Worm (Caenorhabditis elegans) whole organism, late embryonic: ENCODE results near the gene T08G3.6.

Source experiments
- C38D4.7 ChIP-seq: fragments of 200-800 bp; sonication (Bioruptor generic); optimal IDR thresholded peaks from 2 replicates; lab custom pipeline; 2018; ENCODE audit warnings: mild to moderate bottlenecking, missing genetic modification characterization, moderate library complexity, missing compliant biosample characterization
- F13H6.1 ChIP-seq: sonication (generic microtip); optimal IDR thresholded peaks from 2 replicates; lab custom pipeline; 2016; ENCODE audit warnings: missing genetic modification characterization, missing compliant biosample characterization
- K02D7.2 ChIP-seq: sonication (generic microtip); optimal IDR thresholded peaks from 2 replicates; lab custom pipeline; 2017; ENCODE audit warnings: mild to moderate bottlenecking, missing genetic modification characterization, missing compliant biosample characterization
- T23F11.4 ChIP-seq: fragments of 200-800 bp; sonication (Bioruptor generic); optimal IDR thresholded peaks from 2 replicates; lab custom pipeline; 2018; ENCODE audit warnings: mild to moderate bottlenecking, missing genetic modification characterization, missing compliant biosample characterization
- Y22D7AL.16 ChIP-seq: sonication (generic microtip); optimal IDR thresholded peaks from 2 replicates; lab custom pipeline; 2016; ENCODE audit warnings: missing genetic modification characterization, missing compliant biosample characterization
- ahr-1 ChIP-seq: sonication (generic microtip); optimal IDR thresholded peaks from 2 replicates; lab custom pipeline; 2016; ENCODE audit warnings: missing genetic modification characterization, missing compliant biosample characterization
- ama-1 ChIP-seq: fragments of 150-350 bp; optimal IDR thresholded peaks from 2 replicates; lab custom pipeline; 2014
- ceh-14 ChIP-seq: sonication (generic microtip); optimal IDR thresholded peaks from 2 replicates; lab custom pipeline; 2016; ENCODE audit warnings: missing genotype, missing genetic modification characterization, missing compliant biosample characterization
- ceh-18 ChIP-seq: sonication (generic microtip); optimal IDR thresholded peaks from 2 replicates; lab custom pipeline; 2016; ENCODE audit warnings: missing genetic modification characterization, missing compliant biosample characterization
- ceh-2 ChIP-seq: sonication (generic microtip); optimal IDR thresholded peaks from 2 replicates; lab custom pipeline; 2016; ENCODE audit warnings: missing genotype, missing genetic modification characterization, missing compliant biosample characterization
- ceh-24 ChIP-seq: sonication (generic microtip); optimal IDR thresholded peaks from 2 replicates; lab custom pipeline; 2016; ENCODE audit warnings: mild to moderate bottlenecking, missing genetic modification characterization, missing compliant biosample characterization
- ceh-34 ChIP-seq: sonication (generic microtip); optimal IDR thresholded peaks from 2 replicates; lab custom pipeline; 2016; ENCODE audit warnings: mild to moderate bottlenecking, missing genetic modification characterization, missing compliant biosample characterization
- ceh-45 ChIP-seq: fragments of 200-800 bp; sonication (Bioruptor generic); IDR thresholded peaks from 2 replicates; pipeline ENCODE4 v1.3.6; 2022; ENCODE audit warnings: missing genetic modification reagents, missing genetic modification characterization, missing compliant biosample characterization
- ceh-48 ChIP-seq: sonication (generic microtip); optimal IDR thresholded peaks from 2 replicates; lab custom pipeline; 2016; ENCODE audit warnings: missing genetic modification characterization, inconsistent platforms, missing compliant biosample characterization
- ceh-6 ChIP-seq: fragments of 200-800 bp; sonication (Bioruptor generic); optimal IDR thresholded peaks from 2 replicates; lab custom pipeline; 2018; ENCODE audit warnings: mild to moderate bottlenecking, missing genetic modification characterization, missing compliant biosample characterization
- dmd-4 ChIP-seq: sonication (generic microtip); optimal IDR thresholded peaks from 2 replicates; lab custom pipeline; 2016; ENCODE audit warnings: borderline replicate concordance, missing genetic modification characterization, missing compliant biosample characterization
- dve-1 ChIP-seq: sonication (generic microtip); optimal IDR thresholded peaks from 2 replicates; lab custom pipeline; 2017; ENCODE audit warnings: antibody characterized with exemption, mild to moderate bottlenecking, missing genetic modification characterization, missing compliant biosample characterization
- elt-2 ChIP-seq: sonication (generic microtip); optimal IDR thresholded peaks from 2 replicates; lab custom pipeline; 2016; ENCODE audit warnings: missing genetic modification reagents, missing genetic modification characterization, missing compliant biosample characterization
- elt-4 ChIP-seq: sonication (generic microtip); optimal IDR thresholded peaks from 2 replicates; lab custom pipeline; 2016; ENCODE audit warnings: missing genetic modification characterization, missing compliant biosample characterization
- eyg-1 ChIP-seq: sonication (generic microtip); optimal IDR thresholded peaks from 2 replicates; lab custom pipeline; 2016; ENCODE audit warnings: missing genotype, missing genetic modification characterization, missing compliant biosample characterization
- fkh-10 ChIP-seq: fragments of 150-350 bp; optimal IDR thresholded peaks from 2 replicates; lab custom pipeline; 2014; ENCODE audit warnings: missing biosample characterization, missing genetic modification reagents, missing genetic modification characterization
- gmeb-2 ChIP-seq: sonication (generic microtip); optimal IDR thresholded peaks from 2 replicates; lab custom pipeline; 2016; ENCODE audit warnings: missing genetic modification characterization, inconsistent platforms, missing compliant biosample characterization
- hlh-15 ChIP-seq: sonication (generic microtip); optimal IDR thresholded peaks from 2 replicates; lab custom pipeline; 2016; ENCODE audit warnings: missing genetic modification characterization, missing compliant biosample characterization
- hlh-30 ChIP-seq: sonication (generic microtip); optimal IDR thresholded peaks from 2 replicates; lab custom pipeline; 2017; ENCODE audit warnings: antibody characterized with exemption, missing genetic modification characterization, missing compliant biosample characterization; ENCODE audit not compliant: insufficient read depth
- hlh-6 ChIP-seq: sonication (generic microtip); optimal IDR thresholded peaks from 2 replicates; lab custom pipeline; 2016; ENCODE audit warnings: missing genotype, missing genetic modification characterization, missing compliant biosample characterization
- lin-11 ChIP-seq: fragments of 200-800 bp; sonication (Bioruptor generic); optimal IDR thresholded peaks from 2 replicates; lab custom pipeline; 2018; ENCODE audit warnings: mild to moderate bottlenecking, missing genetic modification characterization, missing compliant biosample characterization
- mec-3 ChIP-seq: sonication (generic microtip); optimal IDR thresholded peaks from 2 replicates; lab custom pipeline; 2016; ENCODE audit warnings: borderline replicate concordance, missing genetic modification characterization, missing compliant biosample characterization
- odd-2 ChIP-seq: sonication (generic microtip); optimal IDR thresholded peaks from 2 replicates; lab custom pipeline; 2017; ENCODE audit warnings: antibody characterized with exemption, mild to moderate bottlenecking, missing genetic modification characterization, missing compliant biosample characterization
- pag-3 ChIP-seq: sonication (generic microtip); optimal IDR thresholded peaks from 2 replicates; lab custom pipeline; 2016; ENCODE audit warnings: missing compliant biosample characterization, missing genetic modification characterization, borderline replicate concordance
- pax-1 ChIP-seq: fragments of 150-350 bp; optimal IDR thresholded peaks from 2 replicates; lab custom pipeline; 2014; ENCODE audit warnings: missing biosample characterization, missing genetic modification characterization
- pqm-1 ChIP-seq: sonication (generic microtip); optimal IDR thresholded peaks from 2 replicates; lab custom pipeline; 2016; ENCODE audit warnings: missing genetic modification characterization, missing compliant biosample characterization
- pros-1 ChIP-seq: fragments of 150-350 bp; optimal IDR thresholded peaks from 2 replicates; lab custom pipeline; 2014; ENCODE audit warnings: missing biosample characterization, missing genetic modification reagents, missing genetic modification characterization
- ref-2 ChIP-seq: sonication (generic microtip); optimal IDR thresholded peaks from 2 replicates; lab custom pipeline; 2016; ENCODE audit warnings: missing genetic modification characterization, missing compliant biosample characterization
- sox-4 ChIP-seq: sonication (generic microtip); optimal IDR thresholded peaks from 2 replicates; lab custom pipeline; 2017; ENCODE audit warnings: mild to moderate bottlenecking, missing genetic modification characterization, inconsistent platforms, missing compliant biosample characterization
- unc-3 ChIP-seq, 2 experiments: fragments of 200-800 bp in 1 of 2; sonication (Bioruptor generic) in 1 of 2; sonication (generic microtip) in 1 of 2; conservative IDR thresholded peaks in 1 of 2; optimal IDR thresholded peaks in 1 of 2; 2 replicates each; pipeline versions ENCODE4 v1.3.6 to Lab custom; 2016 to 2022; ENCODE audit warnings: missing compliant biosample characterization in 2 of 2, missing genetic modification characterization in 2 of 2, missing genetic modification reagents in 1 of 2
- unc-86 ChIP-seq: sonication (generic microtip); optimal IDR thresholded peaks from 2 replicates; lab custom pipeline; 2016; ENCODE audit warnings: missing genetic modification characterization, missing compliant biosample characterization

T08G3.6 gene

ce11 chrV:16460866-16461265, 15.1 kb downstream of the T08G3.6 start, which contains the start of gene srh-142:
TSS of gene srh-142 (minus strand) at chrV:16460966.
- TF ChIP-seq ahr-1 (no peak), pros-1 (no peak)

- TF ChIP-seq unc-3 (GFP tag; conservative IDR thresholded peaks at IDR 0.05; lab: Robert Waterston, UW) (no peak), unc-3 (tag; optimal IDR thresholded peaks at IDR 0.05; lab: Kevin White, UChicago) (no peak), K02D7.2 (tag; lab: Kevin White, UChicago) (no peak), eyg-1 (no peak), dve-1 (tag; lab: Kevin White, UChicago) (no peak), hlh-30 (tag; lab: Kevin White, UChicago) (no peak), elt-4 (tag; lab: Kevin White, UChicago) (no peak), C38D4.7 (GFP tag; lab: Kevin White, UChicago) (no peak), mec-3 (tag; lab: Kevin White, UChicago) (no peak), ref-2 (no peak), pax-1 (no peak), ceh-34 (tag; lab: Kevin White, UChicago) (no peak), Y22D7AL.16 (tag; lab: Kevin White, UChicago) (no peak), ceh-6 (GFP tag; lab: Kevin White, UChicago) (no peak), ceh-2 (no peak), ceh-14 (tag; lab: Kevin White, UChicago) (no peak), T23F11.4 (GFP tag; lab: Kevin White, UChicago) (no peak), ceh-24 (tag; lab: Kevin White, UChicago) (no peak), gmeb-2 (tag; lab: Kevin White, UChicago) (no peak), pqm-1 (no peak)
- TF ChIP-seq, all 69 proteins: peak for 0
Observed at ce11 chrV:16467840-16468239, 22.1 kb downstream of the T08G3.6 start, which contains the start of gene sru-44. TSS of gene sru-44 (minus strand) at chrV:16467940.

- TF ChIP-seq elt-2 (tag; lab: Kevin White, UChicago) = no peak
- TF ChIP-seq pag-3 (tag; lab: Kevin White, UChicago) = no peak
- no peak for TF ChIP-seq ceh-6 (GFP tag; lab: Kevin White, UChicago)
- TF ChIP-seq pros-1 = no peak
- no peak for TF ChIP-seq fkh-10 (GFP tag; lab: Kevin White, UChicago)
- no peak for TF ChIP-seq odd-2
- TF ChIP-seq hlh-6 = no peak
- TF ChIP-seq T23F11.4 (GFP tag; lab: Kevin White, UChicago) = no peak
- TF ChIP-seq mec-3 (tag; lab: Kevin White, UChicago) = no peak
- TF ChIP-seq hlh-15 (tag; lab: Kevin White, UChicago) = no peak
- TF ChIP-seq ceh-14 (tag; lab: Kevin White, UChicago) = no peak
- TF ChIP-seq, all 69 proteins: peak for 0
Observed at ce11 chrV:16470916-16471315, 25.1 kb downstream of the T08G3.6 start, which contains the start of gene srh-138. TSS of gene srh-138 (minus strand) at chrV:16471016.

ce11 chrV:16471995-16472563, 26.3 kb downstream of the T08G3.6 start, which contains the start of gene srw-35:
TSS of gene srw-35 (plus strand) at chrV:16472513.
- TF ChIP-seq hlh-15 (tag; lab: Kevin White, UChicago) (no peak), Y22D7AL.16 (tag; lab: Kevin White, UChicago) (no peak), ceh-18 (tag; lab: Kevin White, UChicago) (no peak), ceh-48 (no peak), ceh-14 (tag; lab: Kevin White, UChicago) (no peak), dmd-4 (tag; lab: Kevin White, UChicago) (no peak), sox-4 (tag; lab: Kevin White, UChicago) (no peak)

- TF ChIP-seq unc-86 (tag; lab: Kevin White, UChicago) (no peak), unc-3 (GFP tag; conservative IDR thresholded peaks at IDR 0.05; lab: Robert Waterston, UW) (no peak), unc-3 (tag; optimal IDR thresholded peaks at IDR 0.05; lab: Kevin White, UChicago) (no peak), lin-11 (tag; lab: Kevin White, UChicago) (no peak), ceh-45 (GFP tag; lab: Robert Waterston, UW) (no peak), F13H6.1 (tag; lab: Kevin White, UChicago) (no peak), ama-1 (lab: Kevin White, UChicago) (no peak)
Observed at ce11 chrV:16479275-16479674, 33.5 kb downstream of the T08G3.6 start, which contains the start of gene T08G3.11. TSS of gene T08G3.11 (minus strand) at chrV:16479375.
